Fruit fly (Drosophila melanogaster): ENCODE measurements around the gene CG14285.

CG14285 gene

dm6 chr3R:19031210-19031609 is 6.3 kb downstream of the CG14285 start, which contains the start of the genes Prp18 and CG6013 (continued):
- no peak for TF ChIP-seq CG12071 (GFP tag; optimal IDR thresholded peaks at IDR 0.05)
- TF ChIP-seq chinmo (GFP tag; IDR thresholded peaks at IDR 0.05; ENCODE audit: partially characterized antibody) = no peak
- peak; percentile 80 for TF ChIP-seq Abd-B (GFP tag; optimal IDR thresholded peaks at IDR 0.05)
- no peak for TF ChIP-seq gt (GFP tag; IDR thresholded peaks at IDR 0.05)
- TF ChIP-seq CG11085 (GFP tag; IDR thresholded peaks at IDR 0.05) = no peak
- no peak for TF ChIP-seq tx (GFP tag; optimal IDR thresholded peaks at IDR 0.05)
- TF ChIP-seq CG4360 (GFP tag; IDR thresholded peaks at IDR 0.05) = no peak
- peak in 1 of 2 experiments; percentile 9 for TF ChIP-seq Eip74EF (GFP tag; optimal IDR thresholded peaks at IDR 0.05)
- TF ChIP-seq CG15601 (tag; optimal IDR thresholded peaks at IDR 0.05) = peak; percentile 75
- no peak for TF ChIP-seq vnd (GFP tag; IDR thresholded peaks at IDR 0.05; ENCODE audit: partially characterized antibody)
- no peak for TF ChIP-seq esg (GFP tag; conservative IDR thresholded peaks at IDR 0.05)
- no peak for TF ChIP-seq tio (GFP tag; optimal IDR thresholded peaks at IDR 0.05)
- TF ChIP-seq Ssrp (tag; optimal IDR thresholded peaks at IDR 0.05) = peak; percentile 57
- TF ChIP-seq CG31388 (GFP tag; optimal IDR thresholded peaks at IDR 0.05) = no peak
- TF ChIP-seq CG15269 (tag; optimal IDR thresholded peaks at IDR 0.05) = peak; percentile 65
- TF ChIP-seq ab (GFP tag; optimal IDR thresholded peaks at IDR 0.05) = no peak
- no peak for TF ChIP-seq B-H2 (GFP tag; optimal IDR thresholded peaks at IDR 0.05)
- no peak for TF ChIP-seq Usf (GFP tag; optimal IDR thresholded peaks at IDR 0.05)
- no peak for TF ChIP-seq ems (GFP tag; optimal IDR thresholded peaks at IDR 0.05)
- peak; percentile 4 for TF ChIP-seq CG5245 (GFP tag; optimal IDR thresholded peaks at IDR 0.05)
- TF ChIP-seq Doc3 (GFP tag; IDR thresholded peaks at IDR 0.05; ENCODE audit: partially characterized antibody) = no peak
- no peak for TF ChIP-seq CG18011 (GFP tag; optimal IDR thresholded peaks at IDR 0.05)
- TF ChIP-seq MBD-R2 (GFP tag; IDR thresholded peaks at IDR 0.05) = peak; percentile 81
- no peak for TF ChIP-seq eyg (GFP tag; optimal IDR thresholded peaks at IDR 0.05)
- no peak for TF ChIP-seq prd (optimal IDR thresholded peaks at IDR 0.05)
- TF ChIP-seq prd (GFP tag; IDR thresholded peaks at IDR 0.05) = peak; percentile 40; the same call in 1 of the 3 replicates
- peak; percentile 54 for TF ChIP-seq CG18599 (GFP tag; optimal IDR thresholded peaks at IDR 0.05)
- TF ChIP-seq CG1233 (GFP tag; optimal IDR thresholded peaks at IDR 0.05) = peak; percentile 47
- TF ChIP-seq aop (GFP tag; IDR thresholded peaks at IDR 0.05) = no peak
- TF ChIP-seq HLH54F (GFP tag; optimal IDR thresholded peaks at IDR 0.05) = no peak
- TF ChIP-seq CG8089 (GFP tag; optimal IDR thresholded peaks at IDR 0.05) = no peak
- peak; percentile 51; the same call in 1 of the 2 replicates for TF ChIP-seq Xrp1 (GFP tag; IDR thresholded peaks at IDR 0.05)
- no peak for TF ChIP-seq Mrtf (GFP tag; IDR thresholded peaks at IDR 0.05)
- TF ChIP-seq sisA (GFP tag; IDR thresholded peaks at IDR 0.05) = no peak; the same call in 1 of the 2 replicates
- TF ChIP-seq Atf6 (GFP tag; IDR thresholded peaks at IDR 0.05) = no peak
- peak; percentile 63 for TF ChIP-seq Xbp1 (GFP tag; optimal IDR thresholded peaks at IDR 0.05)
- TF ChIP-seq CG13424 (tag; optimal IDR thresholded peaks at IDR 0.05) = peak; percentile 83
- TF ChIP-seq wor (GFP tag; IDR thresholded peaks at IDR 0.05) = no peak
- peak; percentile 69 for TF ChIP-seq CG12104 (GFP tag; optimal IDR thresholded peaks at IDR 0.05)
- no peak for TF ChIP-seq sna (GFP tag; IDR thresholded peaks at IDR 0.05; ENCODE audit: partially characterized antibody)
- no peak for TF ChIP-seq CG1832 (GFP tag; optimal IDR thresholded peaks at IDR 0.05)
- peak; percentile 60 for TF ChIP-seq Meics (GFP tag; optimal IDR thresholded peaks at IDR 0.05)
- TF ChIP-seq fd64A (GFP tag; optimal IDR thresholded peaks at IDR 0.05) = no peak
- no peak for TF ChIP-seq CG10565 (GFP tag; optimal IDR thresholded peaks at IDR 0.05)
- TF ChIP-seq ken (GFP tag; IDR thresholded peaks at IDR 0.05) = no peak
- TF ChIP-seq exex (tag; optimal IDR thresholded peaks at IDR 0.05) = no peak
- TF ChIP-seq Med (GFP tag) = peak; percentile 57
- TF ChIP-seq CG2875 (GFP tag; optimal IDR thresholded peaks at IDR 0.05) = no peak
- no peak for TF ChIP-seq tup (GFP tag; optimal IDR thresholded peaks at IDR 0.05)
- TF ChIP-seq CG10321 (GFP tag; IDR thresholded peaks at IDR 0.05) = no peak
- TF ChIP-seq CG7271 (tag; optimal IDR thresholded peaks at IDR 0.05) = peak; percentile 65

Data from whole organism, embryonic.